Worm (Caenorhabditis elegans) whole organism, young adult: ENCODE results near the gene str-74.

Experiments
- B0261.1 ChIP-seq: sonication (generic microtip); optimal IDR thresholded peaks from 2 replicates; lab custom pipeline; 2016; ENCODE audit warnings: mild to moderate bottlenecking, missing genetic modification characterization, moderate library complexity, missing compliant biosample characterization
- C06A6.2 ChIP-seq: fragments of 200-800 bp; sonication (Bioruptor generic); conservative IDR thresholded peaks from 2 replicates; pipeline ENCODE4 v1.3.6; 2022; ENCODE audit warnings: missing genetic modification characterization, missing compliant biosample characterization
- F10E7.11 ChIP-seq: sonication (generic microtip); optimal IDR thresholded peaks from 2 replicates; lab custom pipeline; 2017; ENCODE audit warnings: mild to moderate bottlenecking, missing genetic modification characterization, moderate library complexity, missing compliant biosample characterization
- F22D6.2 ChIP-seq: sonication (generic microtip); optimal IDR thresholded peaks from 2 replicates; lab custom pipeline; 2016; ENCODE audit warnings: mild to moderate bottlenecking, missing genetic modification characterization, missing compliant biosample characterization
- F23B12.7 ChIP-seq: sonication (generic microtip); optimal IDR thresholded peaks from 2 replicates; lab custom pipeline; 2017; ENCODE audit warnings: missing genetic modification characterization, mild to moderate bottlenecking, missing compliant biosample characterization, antibody characterized with exemption, moderate library complexity; ENCODE audit not compliant: insufficient read depth
- F37B4.10 ChIP-seq: fragments of 200-800 bp; sonication (Bioruptor generic); IDR thresholded peaks from 2 replicates; pipeline ENCODE4 v1.3.6; 2022; ENCODE audit warnings: missing genetic modification characterization, missing compliant biosample characterization
- K11D2.4 ChIP-seq: fragments of 200-800 bp; sonication (Bioruptor generic); IDR thresholded peaks from 2 replicates; pipeline ENCODE4 v1.3.6; 2022; ENCODE audit warnings: missing genetic modification reagents, missing genetic modification characterization, missing compliant biosample characterization
- T26A5.8 ChIP-seq: sonication (generic microtip); optimal IDR thresholded peaks from 2 replicates; lab custom pipeline; 2016; ENCODE audit warnings: missing genetic modification characterization, missing compliant biosample characterization
- Y53G8AR.9 ChIP-seq: fragments of 200-800 bp; sonication (Bioruptor generic); conservative IDR thresholded peaks from 2 replicates; pipeline ENCODE4 v1.3.6; 2022; ENCODE audit warnings: missing genetic modification reagents, missing genetic modification characterization, missing compliant biosample characterization
- ZK185.1 ChIP-seq: sonication (generic microtip); optimal IDR thresholded peaks from 2 replicates; lab custom pipeline; 2016; ENCODE audit warnings: mild to moderate bottlenecking, missing genetic modification characterization, missing compliant biosample characterization; ENCODE audit not compliant: poor library complexity, severe bottlenecking
- atf-7 ChIP-seq: sonication (generic microtip); optimal IDR thresholded peaks from 2 replicates; lab custom pipeline; 2017; ENCODE audit warnings: mild to moderate bottlenecking, missing genetic modification characterization, missing compliant biosample characterization
- bed-2 ChIP-seq: fragments of 200-800 bp; sonication (Bioruptor generic); IDR thresholded peaks from 2 replicates; pipeline ENCODE4 v1.3.6; 2022; ENCODE audit warnings: missing genetic modification reagents, missing genetic modification characterization, missing compliant biosample characterization
- cebp-2 ChIP-seq: fragments of 200-800 bp; sonication (Bioruptor generic); IDR thresholded peaks from 2 replicates; pipeline ENCODE4 v1.3.6; 2022; ENCODE audit warnings: missing genetic modification characterization, missing compliant biosample characterization
- ceh-100 ChIP-seq: fragments of 200-800 bp; sonication (Bioruptor generic); IDR thresholded peaks from 2 replicates; pipeline ENCODE4 v1.3.6; 2022; ENCODE audit warnings: missing genetic modification reagents, missing genetic modification characterization, missing compliant biosample characterization
- ceh-58 ChIP-seq: fragments of 200-800 bp; sonication (Bioruptor generic); IDR thresholded peaks from 2 replicates; pipeline ENCODE4 v1.3.6; 2022; ENCODE audit warnings: missing genetic modification characterization, missing compliant biosample characterization
- die-1 ChIP-seq: sonication (generic microtip); optimal IDR thresholded peaks from 2 replicates; lab custom pipeline; 2016; ENCODE audit warnings: missing genotype, mild to moderate bottlenecking, missing genetic modification characterization, missing compliant biosample characterization
- dox-1 ChIP-seq: fragments of 200-800 bp; sonication (Bioruptor generic); IDR thresholded peaks from 2 replicates; pipeline ENCODE4 v1.3.6; 2022; ENCODE audit warnings: missing genetic modification reagents, missing genetic modification characterization, missing compliant biosample characterization
- dpff-1 ChIP-seq: sonication (generic microtip); optimal IDR thresholded peaks from 2 replicates; lab custom pipeline; 2017; ENCODE audit warnings: mild to moderate bottlenecking, missing genetic modification characterization, missing compliant biosample characterization
- him-1 ChIP-seq: sonication (generic microtip); optimal IDR thresholded peaks from 2 replicates; lab custom pipeline; 2016; ENCODE audit warnings: missing genotype, missing genetic modification reagents, missing genetic modification characterization, missing compliant biosample characterization
- hlh-26 ChIP-seq: fragments of 200-800 bp; sonication (Bioruptor generic); conservative IDR thresholded peaks from 2 replicates; pipeline ENCODE4 v1.3.6; 2022; ENCODE audit warnings: missing genetic modification reagents, missing genetic modification characterization, missing compliant biosample characterization
- hrde-1 ChIP-seq: sonication (generic microtip); optimal IDR thresholded peaks from 2 replicates; lab custom pipeline; 2016; ENCODE audit warnings: missing genetic modification characterization, mild to moderate bottlenecking, missing compliant biosample characterization, moderate library complexity, missing genotype, missing genetic modification reagents, borderline replicate concordance
- hsf-1 ChIP-seq: fragments of 200-800 bp; sonication (Bioruptor generic); IDR thresholded peaks from 2 replicates; pipeline ENCODE4 v1.3.6; 2022; ENCODE audit warnings: missing genetic modification reagents, missing genetic modification characterization, missing compliant biosample characterization
- lag-1 ChIP-seq: fragments of 200-800 bp; sonication (Bioruptor generic); IDR thresholded peaks from 2 replicates; pipeline ENCODE4 v1.3.6; 2022; ENCODE audit warnings: missing genetic modification reagents, missing genetic modification characterization, missing compliant biosample characterization
- let-526 ChIP-seq: fragments of 200-800 bp; sonication (Bioruptor generic); IDR thresholded peaks from 2 replicates; pipeline ENCODE4 v1.3.6; 2022; ENCODE audit warnings: missing genetic modification reagents, missing genetic modification characterization, missing compliant biosample characterization
- lin-26 ChIP-seq: fragments of 200-800 bp; sonication (Bioruptor generic); IDR thresholded peaks from 2 replicates; pipeline ENCODE4 v1.3.6; 2022; ENCODE audit warnings: missing genetic modification reagents, missing genetic modification characterization, missing compliant biosample characterization
- lin-40 ChIP-seq: sonication (generic microtip); optimal IDR thresholded peaks from 2 replicates; lab custom pipeline; 2016; ENCODE audit warnings: missing genetic modification characterization, mild to moderate bottlenecking, missing compliant biosample characterization, missing genotype, missing genetic modification reagents
- mes-4 ChIP-seq: sonication (generic microtip); optimal IDR thresholded peaks from 2 replicates; lab custom pipeline; 2016; ENCODE audit warnings: missing genotype, missing genetic modification characterization, missing compliant biosample characterization
- nhr-80 ChIP-seq: sonication (generic microtip); optimal IDR thresholded peaks from 2 replicates; lab custom pipeline; 2016; ENCODE audit warnings: missing genetic modification characterization, missing compliant biosample characterization
- nhr-90 ChIP-seq: sonication (generic microtip); optimal IDR thresholded peaks from 2 replicates; lab custom pipeline; 2016; ENCODE audit warnings: missing genotype, mild to moderate bottlenecking, missing genetic modification characterization, missing compliant biosample characterization
- pha-4 ChIP-seq: fragments of 150-350 bp; sonication (generic microtip); optimal IDR thresholded peaks from 2 replicates; lab custom pipeline; 2014; ENCODE audit warnings: missing biosample characterization, missing genetic modification reagents, missing genetic modification characterization
- sdz-38 ChIP-seq: sonication (generic microtip); optimal IDR thresholded peaks from 2 replicates; lab custom pipeline; 2016; ENCODE audit warnings: missing genotype, missing genetic modification characterization, missing compliant biosample characterization
- unc-130 ChIP-seq: sonication (generic microtip); optimal IDR thresholded peaks from 2 replicates; lab custom pipeline; 2016; ENCODE audit warnings: missing genetic modification reagents, missing genetic modification characterization, missing compliant biosample characterization
- zim-3 ChIP-seq: sonication (generic microtip); optimal IDR thresholded peaks from 2 replicates; lab custom pipeline; 2017; ENCODE audit warnings: mild to moderate bottlenecking, missing genetic modification characterization, moderate library complexity, missing compliant biosample characterization
- ztf-22 ChIP-seq: fragments of 200-800 bp; sonication (Bioruptor generic); optimal IDR thresholded peaks from 2 replicates; lab custom pipeline; 2018; ENCODE audit warnings: mild to moderate bottlenecking, missing genetic modification characterization, moderate library complexity, missing compliant biosample characterization

The str-74 gene

DNA sequence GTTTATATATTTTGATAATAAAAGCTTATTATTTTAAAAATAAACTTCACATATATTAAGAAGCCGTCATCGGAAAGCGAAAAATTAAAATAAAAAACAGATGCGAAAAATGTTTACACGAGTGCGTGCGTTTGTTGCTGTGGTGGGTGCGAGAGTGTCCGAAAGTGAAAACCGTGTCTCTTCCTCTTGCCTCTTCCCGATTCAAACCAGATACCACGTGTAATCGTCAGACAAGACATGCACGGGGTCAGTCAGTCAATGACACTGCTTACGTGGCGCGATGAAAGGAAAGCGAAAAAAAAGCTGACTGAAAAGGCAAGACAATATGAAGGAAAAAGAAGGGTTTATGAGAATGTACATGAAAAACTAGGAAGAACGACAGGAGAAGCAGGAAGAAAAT lies 10.0 kb downstream of the str-74 start:
- peak; percentile 16 for TF ChIP-seq lin-40 (tag; lab: Kevin White, UChicago)
- TF ChIP-seq zim-3: no peak

DNA sequence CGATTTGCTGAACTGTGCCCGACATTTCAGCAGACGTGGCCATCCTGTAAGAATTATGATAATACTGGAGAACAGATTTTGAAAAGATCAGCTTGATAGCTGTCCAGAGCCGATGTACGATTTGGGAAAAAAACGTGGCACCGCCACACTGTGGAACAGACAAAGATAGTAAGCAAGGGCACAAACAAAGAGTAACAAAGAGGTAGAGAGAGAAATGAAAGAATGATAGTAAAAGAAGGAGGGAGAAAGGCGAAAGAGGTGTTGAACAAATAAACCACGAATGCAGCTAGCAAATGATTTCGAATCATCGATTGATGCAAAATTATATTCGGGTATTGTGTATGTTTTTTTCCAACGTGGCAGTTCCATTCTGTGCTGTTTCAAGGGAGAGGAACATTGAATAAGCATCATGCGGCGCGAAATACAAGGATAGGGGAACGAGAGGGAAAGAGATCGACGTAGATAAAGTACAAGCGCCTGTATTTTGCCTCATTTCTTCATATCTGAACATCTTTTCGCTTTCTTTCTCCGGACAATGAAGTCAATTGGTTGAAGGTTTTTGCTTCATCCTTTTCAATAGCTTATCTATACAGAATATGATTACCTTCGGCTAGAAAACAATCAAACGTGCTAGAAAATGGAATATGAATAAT lies 12.6 kb downstream of the str-74 start, which contains the start of gene C14H10.3:
C14H10.3 (minus strand) TSS at position 44 of the 653 bp plus-strand sequence.
- TF ChIP-seq nhr-80 (tag; lab: Kevin White, UChicago): peak; percentile 26
- no peak for TF ChIP-seq cebp-2 (GFP tag; lab: Robert Waterston, UW)

DNA sequence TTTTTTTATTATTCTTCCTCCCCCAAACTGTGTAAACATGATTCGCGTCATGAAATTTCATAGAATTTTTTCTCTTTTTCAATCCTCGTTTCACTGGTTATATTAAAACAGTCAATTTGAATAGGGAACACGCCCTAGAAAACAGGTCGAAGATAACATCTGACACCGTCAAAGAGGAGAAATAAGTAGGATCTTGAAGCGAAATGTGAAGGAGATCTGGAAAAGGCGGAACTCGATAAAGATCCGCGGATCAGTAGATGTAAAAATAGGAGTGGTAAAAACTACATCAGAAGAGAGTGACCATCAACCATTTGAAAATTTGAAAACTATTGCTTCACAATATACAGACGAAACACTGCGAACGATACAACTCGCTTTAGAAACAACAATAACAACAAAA lies 13.6 kb downstream of the str-74 start:
- no peak for TF ChIP-seq dpff-1 (tag; lab: Kevin White, UChicago)
- TF ChIP-seq ZK185.1 (tag; lab: Kevin White, UChicago): no peak
- no peak for TF ChIP-seq hrde-1 (tag; lab: Kevin White, UChicago)
- TF ChIP-seq dox-1 (GFP tag; lab: Robert Waterston, UW): no peak
- no peak for TF ChIP-seq ceh-100 (GFP tag; lab: Robert Waterston, UW)
- no peak for TF ChIP-seq pha-4 (tag; lab: Kevin White, UChicago)
- TF ChIP-seq F22D6.2 (tag; lab: Kevin White, UChicago): no peak
- TF ChIP-seq lin-40 (tag; lab: Kevin White, UChicago): no peak
- TF ChIP-seq atf-7 (tag; lab: Kevin White, UChicago): no peak
- TF ChIP-seq C06A6.2 (GFP tag; lab: Robert Waterston, UW): no peak
- TF ChIP-seq F10E7.11 (tag; lab: Kevin White, UChicago): no peak
- TF ChIP-seq bed-2 (GFP tag; lab: Robert Waterston, UW): no peak
- no peak for TF ChIP-seq B0261.1 (tag; lab: Kevin White, UChicago)

DNA sequence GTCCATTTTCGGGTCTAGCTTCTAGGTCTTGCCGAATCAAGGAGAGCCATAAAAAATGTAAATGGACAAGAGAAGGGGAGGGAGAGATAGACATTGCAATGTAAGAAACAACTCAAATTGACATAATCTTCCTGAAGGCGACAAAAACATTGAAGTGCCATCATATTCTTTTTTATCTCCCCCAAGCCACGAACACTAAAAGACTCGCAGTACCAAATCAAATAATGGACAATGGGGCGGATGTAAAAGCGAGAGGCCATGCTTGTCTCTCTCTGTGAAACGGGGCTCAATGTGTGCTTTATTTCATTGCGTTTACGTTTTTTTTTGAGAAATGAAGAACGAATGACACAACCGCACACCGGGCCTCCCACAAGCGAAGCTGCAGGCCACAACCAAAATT lies 15.0 kb downstream of the str-74 start:
- no peak for TF ChIP-seq nhr-90 (tag; lab: Kevin White, UChicago)
- TF ChIP-seq die-1 (tag; lab: Kevin White, UChicago): no peak
- no peak for TF ChIP-seq sdz-38
- TF ChIP-seq K11D2.4 (GFP tag; lab: Robert Waterston, UW): no peak
- TF ChIP-seq unc-130 (GFP tag; lab: Kevin White, UChicago): no peak
- TF ChIP-seq F10E7.11 (tag; lab: Kevin White, UChicago): no peak
- no peak for TF ChIP-seq cebp-2 (GFP tag; lab: Robert Waterston, UW)
- no peak for TF ChIP-seq mes-4 (tag; lab: Kevin White, UChicago)
- TF ChIP-seq F23B12.7: no peak
- no peak for TF ChIP-seq dpff-1 (tag; lab: Kevin White, UChicago)
- no peak for TF ChIP-seq ceh-58 (GFP tag; lab: Robert Waterston, UW)
- no peak for TF ChIP-seq T26A5.8
- TF ChIP-seq ztf-22: no peak
- no peak for TF ChIP-seq lag-1 (GFP tag; lab: Robert Waterston, UW)
- TF ChIP-seq lin-26: no peak
- TF ChIP-seq hsf-1 (GFP tag; lab: Robert Waterston, UW): no peak
- TF ChIP-seq him-1: no peak

DNA sequence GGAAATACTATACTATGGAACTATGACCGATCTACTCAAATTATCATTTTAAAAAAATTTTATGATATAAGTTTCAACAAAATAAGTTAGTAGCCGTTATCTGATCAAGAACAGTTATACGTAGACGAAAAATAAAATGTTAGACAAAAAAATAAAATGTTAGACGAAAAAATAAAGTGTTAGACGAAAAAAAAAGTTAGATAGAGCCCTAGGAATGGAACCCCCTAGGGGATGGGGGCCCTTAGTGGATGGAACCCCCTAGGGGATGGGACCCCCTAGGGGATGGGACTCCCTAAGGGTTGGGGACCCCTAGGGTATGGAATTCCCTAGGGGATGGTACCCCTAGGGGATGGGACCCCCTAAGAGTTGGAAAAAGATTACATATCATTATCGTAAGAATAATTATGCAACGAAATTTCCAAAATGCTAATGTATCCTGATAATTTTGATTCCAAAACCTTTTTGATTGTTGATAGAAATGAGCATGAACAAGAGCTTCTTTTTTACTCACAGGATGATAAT lies 21.6 kb downstream of the str-74 start:
- TF ChIP-seq F37B4.10 (GFP tag; lab: Robert Waterston, UW) (0 out of 2 replicates have a peak, but pooled peaks have one; percentile 90), dox-1 (GFP tag; lab: Robert Waterston, UW) (0 out of 2 replicates have a peak, but pooled peaks have one; percentile 15), B0261.1 (tag; lab: Kevin White, UChicago) (no peak), hlh-26 (GFP tag; lab: Robert Waterston, UW) (no peak), Y53G8AR.9 (GFP tag; lab: Robert Waterston, UW) (0 out of 2 replicates have a peak, but pooled peaks have one; percentile 21), let-526 (GFP tag; lab: Robert Waterston, UW) (0 out of 2 replicates have a peak, but pooled peaks have one; percentile 27)
